Worm (Caenorhabditis elegans): ENCODE results near the gene math-9.

- no peak for TF ChIP-seq tbx-2 (tag; optimal IDR thresholded peaks at IDR 0.05)
- TF ChIP-seq lin-11 (tag; optimal IDR thresholded peaks at IDR 0.05) = no peak
- TF ChIP-seq Y22D7AL.16 (tag; optimal IDR thresholded peaks at IDR 0.05) = no peak
- TF ChIP-seq npax-4 (tag; optimal IDR thresholded peaks at IDR 0.05) = no peak
- TF ChIP-seq fax-1 (tag; optimal IDR thresholded peaks at IDR 0.05) = no peak
Observed at ce11 chrII:1901981-1902380, 11.4 kb upstream of the math-9 start, which contains the start of gene math-23.

Data from whole organism, late embryonic.